Worm (Caenorhabditis elegans) whole organism, early embryonic: Measurements from ENCODE around the gene F07E5.8.
"Not testable (repeated sequence)": the region's sequence is repeated elsewhere in the genome, so short reads cannot be mapped to it uniquely, and the experiment has no call there.

Source experiments
- B0310.2 ChIP-seq: sonication (generic microtip); optimal IDR thresholded peaks from 2 replicates; lab custom pipeline; 2016; ENCODE audit warnings: mild to moderate bottlenecking, missing genetic modification characterization, missing compliant biosample characterization
- F13C5.2 ChIP-seq: sonication (generic microtip); optimal IDR thresholded peaks from 2 replicates; lab custom pipeline; 2017; ENCODE audit warnings: mild to moderate bottlenecking, missing genetic modification characterization, inconsistent platforms, missing compliant biosample characterization
- aly-1 ChIP-seq: sonication (generic microtip); optimal IDR thresholded peaks from 2 replicates; lab custom pipeline; 2016; ENCODE audit warnings: missing genetic modification characterization, missing compliant biosample characterization
- ama-1 ChIP-seq: fragments of 150-350 bp; optimal IDR thresholded peaks from 2 replicates; lab custom pipeline; 2014
- ceh-13 ChIP-seq: fragments of 200-800 bp; sonication (Bioruptor generic); optimal IDR thresholded peaks from 2 replicates; lab custom pipeline; 2018; ENCODE audit warnings: mild to moderate bottlenecking, missing genetic modification characterization, missing compliant biosample characterization
- ceh-36 ChIP-seq: sonication (generic microtip); optimal IDR thresholded peaks from 2 replicates; lab custom pipeline; 2016; ENCODE audit warnings: missing genetic modification characterization, inconsistent platforms, missing compliant biosample characterization
- ets-7 ChIP-seq: sonication (generic microtip); optimal IDR thresholded peaks from 2 replicates; lab custom pipeline; 2016; ENCODE audit warnings: missing genotype, missing genetic modification characterization, missing compliant biosample characterization
- flt-1 ChIP-seq: fragments of 200-800 bp; sonication (Bioruptor generic); IDR thresholded peaks from 2 replicates; pipeline ENCODE4 v1.3.6; 2022; ENCODE audit warnings: missing genetic modification characterization, missing compliant biosample characterization
- hmbx-1 ChIP-seq: sonication (generic microtip); optimal IDR thresholded peaks from 2 replicates; lab custom pipeline; 2016; ENCODE audit warnings: mild to moderate bottlenecking, missing genetic modification characterization, missing compliant biosample characterization
- hmg-4 ChIP-seq: fragments of 200-800 bp; sonication (Bioruptor generic); optimal IDR thresholded peaks from 2 replicates; lab custom pipeline; 2018; ENCODE audit warnings: mild to moderate bottlenecking, missing genetic modification characterization, missing compliant biosample characterization
- hnd-1 ChIP-seq: sonication (generic microtip); optimal IDR thresholded peaks from 2 replicates; lab custom pipeline; 2016; ENCODE audit warnings: missing genetic modification characterization, missing compliant biosample characterization
- pes-1 ChIP-seq: fragments of 200-800 bp; sonication (Bioruptor generic); IDR thresholded peaks from 2 replicates; pipeline ENCODE4 v1.3.6; 2022; ENCODE audit warnings: missing genetic modification reagents, missing genetic modification characterization, missing compliant biosample characterization
- scrt-1 ChIP-seq: fragments of 200-800 bp; sonication (Bioruptor generic); IDR thresholded peaks from 2 replicates; pipeline ENCODE4 v1.3.6; 2022; ENCODE audit warnings: missing genetic modification characterization, missing compliant biosample characterization
- sea-1 ChIP-seq: fragments of 200-800 bp; sonication (Bioruptor generic); conservative IDR thresholded peaks from 2 replicates; pipeline ENCODE4 v1.3.6; 2022; ENCODE audit warnings: missing genetic modification characterization, missing compliant biosample characterization
- tbx-11 ChIP-seq: fragments of 200-800 bp; sonication (Bioruptor generic); IDR thresholded peaks from 2 replicates; pipeline ENCODE4 v1.3.6; 2022; ENCODE audit warnings: missing genetic modification characterization, missing compliant biosample characterization
- tbx-37 ChIP-seq: fragments of 200-800 bp; sonication (Bioruptor generic); conservative IDR thresholded peaks from 2 replicates; pipeline ENCODE4 v1.3.6; 2022; ENCODE audit warnings: missing genetic modification reagents, missing genetic modification characterization, missing compliant biosample characterization
- tra-4 ChIP-seq: sonication (generic microtip); optimal IDR thresholded peaks from 2 replicates; lab custom pipeline; 2017; ENCODE audit warnings: missing genetic modification characterization, missing compliant biosample characterization

Gene F07E5.8

DNA sequence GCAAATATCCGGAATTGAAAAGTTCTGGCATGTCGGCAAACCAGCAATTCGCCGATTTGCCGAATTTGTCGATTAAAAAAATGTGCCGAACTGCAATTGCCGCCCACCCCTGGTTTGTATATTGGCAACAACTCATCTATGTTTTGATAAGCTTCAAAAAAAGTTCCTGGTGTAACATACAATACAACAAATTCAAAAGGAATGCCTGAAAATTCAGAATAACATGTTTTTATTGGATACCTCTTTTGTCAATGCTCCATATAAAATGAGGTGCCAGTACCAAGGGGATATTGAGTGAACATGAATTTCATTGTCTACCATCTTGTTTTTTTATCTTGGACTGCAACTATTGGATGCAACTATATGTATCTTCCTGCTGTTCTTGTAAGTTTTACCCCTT is 5.8 kb upstream of the F07E5.8 start, which contains the start of gene T16A1.4:
Gene T16A1.4, plus strand, starts transcription at position 301 of the 400 bp plus-strand sequence.
- TF ChIP-seq ceh-13 (no peak), hmg-4 (GFP tag; lab: Kevin White, UChicago) (no peak), tbx-11 (GFP tag; lab: Robert Waterston, UW) (no peak), tbx-37 (no peak), hmbx-1 (tag; lab: Kevin White, UChicago) (no peak), pes-1 (no peak), F13C5.2 (tag; lab: Kevin White, UChicago) (no peak), sea-1 (GFP tag; lab: Robert Waterston, UW) (no peak), flt-1 (GFP tag; lab: Robert Waterston, UW) (no peak), B0310.2 (tag; lab: Kevin White, UChicago) (no peak), ets-7 (tag; lab: Kevin White, UChicago) (no peak)

DNA sequence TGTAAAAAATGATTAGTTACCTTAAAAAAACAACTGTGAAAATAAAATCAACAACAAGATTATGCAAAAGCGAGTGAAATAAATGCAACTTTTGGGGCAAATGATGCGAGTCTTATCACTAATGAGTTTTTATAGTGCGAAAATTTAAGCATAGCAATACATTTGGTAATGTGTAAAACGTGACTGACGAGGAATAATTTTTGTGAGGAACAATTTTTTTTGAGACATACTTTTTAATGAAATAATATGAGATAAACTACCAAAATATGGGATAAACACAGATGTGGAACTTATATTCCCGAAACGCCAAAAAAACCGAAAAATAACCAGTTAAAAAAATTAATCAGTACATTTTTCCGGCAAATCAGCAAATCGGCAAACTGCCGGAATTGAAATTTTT is 5.0 kb upstream of the F07E5.8 start, which contains the start of gene F07E5.9:
Gene F07E5.9, minus strand, starts transcription at position 101 of the 400 bp plus-strand sequence.
- TF ChIP-seq ets-7 (tag; lab: Kevin White, UChicago) (no peak), ceh-13 (no peak)

DNA sequence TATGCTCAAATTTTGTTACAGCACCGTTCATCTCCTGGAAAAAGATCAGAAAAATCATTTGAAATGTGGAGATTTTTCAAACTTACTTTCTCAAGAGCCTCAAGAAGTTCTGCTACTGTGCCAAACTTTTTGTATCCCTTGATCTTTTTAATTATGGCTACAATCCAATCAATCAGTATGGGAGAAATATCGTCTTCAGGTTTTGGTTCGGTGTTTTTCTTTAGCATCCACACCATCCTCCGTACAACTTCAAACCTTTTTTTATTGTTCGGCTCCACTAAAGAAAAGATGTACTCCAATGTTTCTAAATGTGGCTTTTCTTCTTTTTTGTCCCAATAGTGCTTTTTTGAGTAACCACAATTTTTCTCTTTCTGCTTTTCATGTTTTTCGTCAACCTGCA is 1.1 kb upstream of the F07E5.8 start:
- TF ChIP-seq hmg-4 (GFP tag; lab: Kevin White, UChicago) (no peak), B0310.2 (tag; lab: Kevin White, UChicago) (no peak), tbx-11 (GFP tag; lab: Robert Waterston, UW) (no peak), pes-1 (no peak), sea-1 (GFP tag; lab: Robert Waterston, UW) (no peak), ama-1 (no peak), hnd-1 (tag; lab: Kevin White, UChicago) (no peak)

DNA sequence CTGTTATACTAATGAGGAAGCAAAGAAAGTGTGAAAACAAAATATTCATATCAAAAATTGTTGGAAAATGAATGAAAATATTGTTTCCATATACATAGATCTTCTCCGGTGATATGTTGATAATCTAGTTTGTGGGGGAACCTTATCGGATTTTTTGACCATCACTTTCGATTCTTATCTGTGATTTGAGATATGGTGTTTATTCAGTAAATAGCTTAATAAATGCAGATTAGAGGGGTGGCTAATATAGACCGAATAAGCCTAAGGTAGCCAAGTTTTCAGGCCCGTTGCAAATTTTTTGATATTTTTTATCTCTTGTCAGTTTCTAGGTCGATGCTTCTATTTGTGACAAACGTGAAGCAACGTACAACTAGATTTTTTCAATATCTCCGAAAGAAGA is 4.0 kb downstream of the F07E5.8 start, which contains the start of gene F07E5.7:
Gene F07E5.7, minus strand, starts transcription at position 101 of the 400 bp plus-strand sequence.
- no peak for TF ChIP-seq ceh-13
- TF ChIP-seq hmbx-1 (tag; lab: Kevin White, UChicago), result no peak
- no peak for TF ChIP-seq ceh-36
- no peak for TF ChIP-seq scrt-1 (GFP tag; lab: Robert Waterston, UW)

DNA sequence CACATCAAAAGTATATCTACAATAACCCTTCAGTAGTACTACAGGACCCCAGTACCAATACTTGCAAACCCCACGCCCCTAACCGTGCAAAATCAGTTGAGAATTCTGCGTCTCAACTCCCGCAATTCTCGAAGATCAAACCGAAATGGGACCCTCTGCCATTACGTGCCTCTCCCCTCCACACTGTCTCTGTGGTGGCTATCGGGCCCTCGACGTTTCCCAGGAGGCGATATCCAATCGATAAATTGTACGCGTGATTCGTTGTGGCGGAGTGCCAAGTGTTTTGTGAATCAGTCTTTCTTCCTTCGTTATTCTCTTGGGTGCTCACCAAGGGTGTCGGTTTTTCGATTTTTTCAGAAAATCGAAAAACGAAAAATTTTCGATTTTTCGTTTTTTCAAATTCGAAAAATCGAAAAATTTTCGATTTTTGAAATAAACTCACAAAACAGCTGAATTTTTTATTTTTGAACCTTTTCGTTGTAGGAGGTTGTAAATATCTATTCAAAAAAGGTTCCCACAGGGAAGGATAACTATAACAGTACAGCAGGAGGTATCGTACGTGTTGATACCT is 7.9 kb downstream of the F07E5.8 start, which contains the start of gene F07E5.12:
Gene F07E5.12, plus strand, starts transcription at position 521 of the 571 bp plus-strand sequence.
- not testable (repeated sequence) for TF ChIP-seq ceh-36; flt-1 (GFP tag; lab: Robert Waterston, UW); scrt-1 (GFP tag; lab: Robert Waterston, UW)

DNA sequence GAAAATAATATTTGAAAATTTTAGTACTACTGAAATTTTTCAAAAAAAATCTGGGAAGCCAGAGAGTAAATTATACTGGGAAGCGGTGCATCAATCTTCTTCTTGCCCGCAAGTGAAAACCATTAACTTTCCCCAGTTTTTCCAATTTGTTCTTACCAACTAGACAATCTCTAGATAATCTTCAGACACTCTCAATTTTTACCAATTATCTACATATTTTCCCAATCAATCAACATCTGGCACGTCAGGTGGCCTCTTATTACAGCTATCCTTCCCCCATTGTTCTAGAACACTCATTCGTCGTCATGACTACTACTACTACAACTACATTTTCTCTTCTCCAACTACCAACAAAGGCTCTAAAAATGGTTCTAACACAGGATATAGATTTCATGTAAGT is 10.9 kb downstream of the F07E5.8 start, which contains the start of gene fbxb-6:
Gene fbxb-6, plus strand, starts transcription at position 301 of the 400 bp plus-strand sequence.
- TF ChIP-seq hnd-1 (tag; lab: Kevin White, UChicago) (no peak), ets-7 (tag; lab: Kevin White, UChicago) (no peak), tra-4 (tag; lab: Kevin White, UChicago) (no peak), ceh-36 (no peak), F13C5.2 (tag; lab: Kevin White, UChicago) (no peak), tbx-11 (GFP tag; lab: Robert Waterston, UW) (no peak), hmg-4 (GFP tag; lab: Kevin White, UChicago) (no peak)

DNA sequence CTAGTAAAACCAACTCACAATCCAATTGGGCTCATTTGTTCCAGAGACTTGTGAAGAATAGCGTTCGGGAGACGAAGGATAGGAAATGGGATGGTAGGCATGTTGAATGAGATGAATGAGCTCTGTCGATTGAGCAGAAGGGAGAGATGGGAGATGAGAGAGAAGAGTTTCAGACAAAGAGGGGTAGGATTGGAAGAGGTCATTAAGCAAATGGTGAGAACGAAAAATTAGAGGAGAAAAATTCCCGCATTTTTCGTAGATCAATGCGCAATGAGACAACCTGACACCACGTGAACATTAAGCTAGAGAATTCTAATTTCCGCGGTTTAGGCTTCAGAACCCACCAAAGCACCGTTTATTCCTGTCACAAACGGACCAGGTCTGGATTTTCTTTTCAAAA is 11.4 kb downstream of the F07E5.8 start, which contains the start of gene F07E5.13:
Gene F07E5.13, minus strand, starts transcription at position 101 of the 400 bp plus-strand sequence.
- TF ChIP-seq tbx-11 (GFP tag; lab: Robert Waterston, UW) (no peak), pes-1 (no peak), B0310.2 (tag; lab: Kevin White, UChicago) (no peak), tbx-37 (no peak), F13C5.2 (tag; lab: Kevin White, UChicago) (no peak), tra-4 (tag; lab: Kevin White, UChicago) (no peak), aly-1 (tag; lab: Kevin White, UChicago) (no peak), ama-1 (no peak), hnd-1 (tag; lab: Kevin White, UChicago) (no peak), ceh-13 (no peak), sea-1 (GFP tag; lab: Robert Waterston, UW) (no peak)

DNA sequence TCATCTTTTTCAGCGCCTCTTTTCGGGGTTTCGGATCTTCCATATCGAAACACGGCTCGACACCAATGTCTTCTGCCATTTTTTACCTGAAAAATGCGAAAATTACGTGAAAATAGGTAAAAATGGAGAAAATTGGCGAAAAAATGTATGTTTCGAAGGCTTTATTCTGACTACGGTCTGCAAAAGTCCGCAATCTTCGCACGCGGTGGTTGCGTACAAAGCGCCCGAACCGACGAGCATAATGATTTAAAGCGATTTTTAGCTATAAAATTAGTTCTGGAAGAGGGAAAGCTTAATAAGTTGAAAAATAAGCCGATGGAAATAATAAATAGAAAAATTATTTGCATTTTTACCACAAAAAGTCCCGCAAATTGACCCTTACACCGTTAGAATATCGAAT is 16.4 kb downstream of the F07E5.8 start, which contains the start of gene F07E5.5:
Gene F07E5.5, minus strand, starts transcription at position 86 of the 400 bp plus-strand sequence.
- no peak for TF ChIP-seq tbx-11 (GFP tag; lab: Robert Waterston, UW)
- TF ChIP-seq hnd-1 (tag; lab: Kevin White, UChicago), result no peak
- TF ChIP-seq ceh-36, result no peak
- no peak for TF ChIP-seq aly-1 (tag; lab: Kevin White, UChicago)

DNA sequence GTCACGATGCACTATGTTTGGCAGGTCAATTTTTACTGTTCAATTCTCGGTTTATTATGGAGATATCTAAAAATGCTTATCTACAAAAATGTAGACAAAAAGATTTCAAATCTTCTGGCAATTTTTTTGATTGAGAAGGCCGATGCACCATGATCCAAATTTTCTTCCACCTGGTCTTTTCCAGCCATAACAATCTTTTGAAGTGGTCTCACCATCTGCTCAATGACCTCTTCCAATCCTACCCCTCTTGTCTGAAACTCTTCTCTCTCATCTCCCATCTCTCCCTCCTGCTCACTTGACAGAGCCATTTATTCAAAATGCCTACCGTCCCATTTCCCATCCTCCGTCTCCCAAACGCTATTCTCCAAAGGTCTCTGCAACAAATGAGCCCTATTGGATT is 24.0 kb downstream of the F07E5.8 start, which contains the start of gene fbxb-35:
Gene fbxb-35, plus strand, starts transcription at position 301 of the 400 bp plus-strand sequence.
- TF ChIP-seq pes-1, result no peak
- TF ChIP-seq hnd-1 (tag; lab: Kevin White, UChicago), result no peak
- no peak for TF ChIP-seq ceh-36
